Worm (Caenorhabditis elegans) whole organism, early embryonic: ENCODE data around the gene cdk-5.

ENCODE experiments used
- B0310.2 ChIP-seq: sonication (generic microtip); optimal IDR thresholded peaks from 2 replicates; lab custom pipeline; 2016; ENCODE audit warnings: mild to moderate bottlenecking, missing genetic modification characterization, missing compliant biosample characterization
- F13C5.2 ChIP-seq: sonication (generic microtip); optimal IDR thresholded peaks from 2 replicates; lab custom pipeline; 2017; ENCODE audit warnings: mild to moderate bottlenecking, missing genetic modification characterization, inconsistent platforms, missing compliant biosample characterization
- aly-1 ChIP-seq: sonication (generic microtip); optimal IDR thresholded peaks from 2 replicates; lab custom pipeline; 2016; ENCODE audit warnings: missing genetic modification characterization, missing compliant biosample characterization
- ama-1 ChIP-seq: fragments of 150-350 bp; optimal IDR thresholded peaks from 2 replicates; lab custom pipeline; 2014
- ceh-13 ChIP-seq: fragments of 200-800 bp; sonication (Bioruptor generic); optimal IDR thresholded peaks from 2 replicates; lab custom pipeline; 2018; ENCODE audit warnings: mild to moderate bottlenecking, missing genetic modification characterization, missing compliant biosample characterization
- ceh-36 ChIP-seq: sonication (generic microtip); optimal IDR thresholded peaks from 2 replicates; lab custom pipeline; 2016; ENCODE audit warnings: missing genetic modification characterization, inconsistent platforms, missing compliant biosample characterization
- ets-7 ChIP-seq: sonication (generic microtip); optimal IDR thresholded peaks from 2 replicates; lab custom pipeline; 2016; ENCODE audit warnings: missing genotype, missing genetic modification characterization, missing compliant biosample characterization
- flt-1 ChIP-seq: fragments of 200-800 bp; sonication (Bioruptor generic); IDR thresholded peaks from 2 replicates; pipeline ENCODE4 v1.3.6; 2022; ENCODE audit warnings: missing genetic modification characterization, missing compliant biosample characterization
- hmbx-1 ChIP-seq: sonication (generic microtip); optimal IDR thresholded peaks from 2 replicates; lab custom pipeline; 2016; ENCODE audit warnings: mild to moderate bottlenecking, missing genetic modification characterization, missing compliant biosample characterization
- hmg-4 ChIP-seq: fragments of 200-800 bp; sonication (Bioruptor generic); optimal IDR thresholded peaks from 2 replicates; lab custom pipeline; 2018; ENCODE audit warnings: mild to moderate bottlenecking, missing genetic modification characterization, missing compliant biosample characterization
- hnd-1 ChIP-seq: sonication (generic microtip); optimal IDR thresholded peaks from 2 replicates; lab custom pipeline; 2016; ENCODE audit warnings: missing genetic modification characterization, missing compliant biosample characterization
- pes-1 ChIP-seq: fragments of 200-800 bp; sonication (Bioruptor generic); IDR thresholded peaks from 2 replicates; pipeline ENCODE4 v1.3.6; 2022; ENCODE audit warnings: missing genetic modification reagents, missing genetic modification characterization, missing compliant biosample characterization
- scrt-1 ChIP-seq: fragments of 200-800 bp; sonication (Bioruptor generic); IDR thresholded peaks from 2 replicates; pipeline ENCODE4 v1.3.6; 2022; ENCODE audit warnings: missing genetic modification characterization, missing compliant biosample characterization
- sea-1 ChIP-seq: fragments of 200-800 bp; sonication (Bioruptor generic); conservative IDR thresholded peaks from 2 replicates; pipeline ENCODE4 v1.3.6; 2022; ENCODE audit warnings: missing genetic modification characterization, missing compliant biosample characterization
- tbx-11 ChIP-seq: fragments of 200-800 bp; sonication (Bioruptor generic); IDR thresholded peaks from 2 replicates; pipeline ENCODE4 v1.3.6; 2022; ENCODE audit warnings: missing genetic modification characterization, missing compliant biosample characterization
- tbx-37 ChIP-seq: fragments of 200-800 bp; sonication (Bioruptor generic); conservative IDR thresholded peaks from 2 replicates; pipeline ENCODE4 v1.3.6; 2022; ENCODE audit warnings: missing genetic modification reagents, missing genetic modification characterization, missing compliant biosample characterization
- tra-4 ChIP-seq: sonication (generic microtip); optimal IDR thresholded peaks from 2 replicates; lab custom pipeline; 2017; ENCODE audit warnings: missing genetic modification characterization, missing compliant biosample characterization

Gene cdk-5

DNA sequence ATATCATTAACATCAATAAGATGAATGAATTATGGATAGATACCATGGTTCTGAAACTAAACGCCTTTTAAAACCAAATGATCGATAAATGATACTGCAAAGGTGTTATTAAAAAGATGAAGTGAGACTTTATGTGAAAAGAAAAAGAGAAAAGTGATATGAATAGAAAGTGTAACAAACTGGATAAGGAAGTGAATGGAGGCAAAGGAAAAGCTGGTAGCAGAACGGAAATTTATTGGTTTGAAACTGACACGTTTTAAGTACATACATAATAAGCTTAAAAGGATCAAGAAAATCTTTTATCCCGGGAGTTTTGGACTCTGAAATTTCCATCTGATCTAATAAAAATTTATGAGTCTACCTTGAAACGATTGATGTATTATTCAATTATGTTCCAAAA is 36.5 kb downstream of the cdk-5 start, which contains the start of gene bli-5:
TSS of gene bli-5 (minus strand) at position 101 of the 400 bp plus-strand sequence.
- TF ChIP-seq F13C5.2 (tag; lab: Kevin White, UChicago) (no peak), hmbx-1 (tag; lab: Kevin White, UChicago) (no peak), scrt-1 (GFP tag; lab: Robert Waterston, UW) (no peak), aly-1 (tag; lab: Kevin White, UChicago) (no peak), hmg-4 (GFP tag; lab: Kevin White, UChicago) (no peak), ama-1 (no peak), ets-7 (tag; lab: Kevin White, UChicago) (no peak), B0310.2 (tag; lab: Kevin White, UChicago) (no peak), pes-1 (GFP tag; lab: Robert Waterston, UW) (no peak), ceh-36 (tag; lab: Kevin White, UChicago) (no peak), tra-4 (tag; lab: Kevin White, UChicago) (no peak), ceh-13 (GFP tag; lab: Kevin White, UChicago) (no peak), tbx-11 (GFP tag; lab: Robert Waterston, UW) (no peak), sea-1 (GFP tag; lab: Robert Waterston, UW) (no peak)

DNA sequence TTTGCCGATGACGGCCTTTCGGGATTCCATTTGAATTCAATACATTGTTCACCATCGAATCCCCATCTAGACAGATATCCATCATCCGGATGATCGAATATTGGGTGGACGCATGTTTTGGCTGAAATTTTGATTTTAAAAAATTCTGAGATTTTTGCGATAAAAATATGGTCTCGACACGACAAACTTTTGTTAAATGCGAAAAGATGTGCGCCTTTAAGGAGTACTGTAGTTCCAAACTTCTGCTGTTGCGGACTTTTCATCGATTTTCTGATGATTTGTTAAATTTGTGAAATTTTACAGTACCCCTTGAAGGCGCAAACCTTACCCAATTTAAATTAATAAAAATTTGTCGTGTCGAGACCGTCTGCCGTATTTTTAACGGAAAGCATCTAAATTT is 38.3 kb downstream of the cdk-5 start:
- TF ChIP-seq ceh-36 (tag; lab: Kevin White, UChicago), result no peak
- TF ChIP-seq flt-1 (GFP tag; lab: Robert Waterston, UW), result no peak
- TF ChIP-seq hmbx-1 (tag; lab: Kevin White, UChicago), result no peak
- no peak for TF ChIP-seq tbx-37 (GFP tag; lab: Robert Waterston, UW)
- TF ChIP-seq aly-1 (tag; lab: Kevin White, UChicago), result no peak
- no peak for TF ChIP-seq hnd-1
- no peak for TF ChIP-seq tbx-11 (GFP tag; lab: Robert Waterston, UW)
- TF ChIP-seq F13C5.2 (tag; lab: Kevin White, UChicago), result no peak
- TF ChIP-seq pes-1 (GFP tag; lab: Robert Waterston, UW), result no peak
- no peak for TF ChIP-seq scrt-1 (GFP tag; lab: Robert Waterston, UW)
- no peak for TF ChIP-seq ets-7 (tag; lab: Kevin White, UChicago)
- no peak for TF ChIP-seq sea-1 (GFP tag; lab: Robert Waterston, UW)
- TF ChIP-seq hmg-4 (GFP tag; lab: Kevin White, UChicago), result no peak
- TF ChIP-seq B0310.2 (tag; lab: Kevin White, UChicago), result no peak
- TF ChIP-seq ceh-13 (GFP tag; lab: Kevin White, UChicago), result no peak
- TF ChIP-seq ama-1, result no peak
- TF ChIP-seq tra-4 (tag; lab: Kevin White, UChicago), result no peak

DNA sequence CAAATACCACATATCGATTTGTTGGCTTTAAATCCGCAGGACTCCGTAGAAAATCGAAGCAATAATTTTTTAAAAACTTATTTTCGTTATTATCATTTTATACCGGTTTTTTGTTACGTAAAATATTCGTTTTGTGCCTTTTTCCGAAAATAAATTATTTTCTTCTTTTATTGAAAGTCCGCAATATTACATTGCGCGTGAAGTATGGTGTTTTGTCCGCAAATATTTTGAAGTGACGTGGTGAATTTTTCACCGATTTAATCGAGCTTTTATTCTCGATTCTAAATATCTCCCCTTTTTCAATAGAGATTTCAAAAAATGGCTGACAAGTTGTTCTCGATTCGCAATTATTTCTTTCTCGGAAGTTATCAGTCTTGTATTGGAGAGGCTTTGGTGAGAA is 40.1 kb downstream of the cdk-5 start, which contains the start of gene cope-1:
TSS of gene cope-1 (plus strand) at position 229 of the 400 bp plus-strand sequence.
- TF ChIP-seq tbx-37 (GFP tag; lab: Robert Waterston, UW), result no peak
- no peak for TF ChIP-seq tbx-11 (GFP tag; lab: Robert Waterston, UW)
- TF ChIP-seq flt-1 (GFP tag; lab: Robert Waterston, UW), result no peak
- TF ChIP-seq B0310.2 (tag; lab: Kevin White, UChicago), result no peak
- TF ChIP-seq scrt-1 (GFP tag; lab: Robert Waterston, UW), result no peak
- no peak for TF ChIP-seq ama-1
- no peak for TF ChIP-seq ceh-36 (tag; lab: Kevin White, UChicago)
- no peak for TF ChIP-seq F13C5.2 (tag; lab: Kevin White, UChicago)
- TF ChIP-seq ets-7 (tag; lab: Kevin White, UChicago), result no peak
- TF ChIP-seq hnd-1, result no peak
- no peak for TF ChIP-seq aly-1 (tag; lab: Kevin White, UChicago)
- TF ChIP-seq pes-1 (GFP tag; lab: Robert Waterston, UW), result no peak
- no peak for TF ChIP-seq sea-1 (GFP tag; lab: Robert Waterston, UW)
- TF ChIP-seq hmbx-1 (tag; lab: Kevin White, UChicago), result no peak
- TF ChIP-seq hmg-4 (GFP tag; lab: Kevin White, UChicago), result no peak
- no peak for TF ChIP-seq tra-4 (tag; lab: Kevin White, UChicago)

DNA sequence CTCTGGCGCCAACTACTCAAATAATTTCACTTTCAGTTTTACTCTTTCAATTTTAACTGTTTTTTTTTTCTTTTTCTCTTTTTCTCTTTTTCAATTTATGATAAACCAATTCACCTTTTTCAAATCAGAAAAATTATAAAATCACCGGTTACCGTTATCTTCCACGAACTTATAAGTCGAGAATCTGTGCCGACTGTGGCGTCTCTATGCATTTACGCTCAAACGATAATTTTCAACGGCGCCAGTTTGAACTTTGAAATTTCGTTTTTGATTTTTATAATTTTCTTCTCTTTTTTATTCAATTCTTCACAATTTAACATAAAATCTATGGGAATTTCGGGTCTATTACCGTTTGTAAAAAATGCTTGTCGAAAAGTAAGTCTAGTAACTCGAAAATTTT is 42.7 kb downstream of the cdk-5 start, which contains the start of gene exo-1:
TSS of gene exo-1 (plus strand) at position 101 of the 400 bp plus-strand sequence.
- no peak for TF ChIP-seq hmbx-1 (tag; lab: Kevin White, UChicago)
- no peak for TF ChIP-seq ceh-13 (GFP tag; lab: Kevin White, UChicago)
- TF ChIP-seq tbx-37 (GFP tag; lab: Robert Waterston, UW), result no peak
- no peak for TF ChIP-seq aly-1 (tag; lab: Kevin White, UChicago)
- TF ChIP-seq ets-7 (tag; lab: Kevin White, UChicago), result no peak
- no peak for TF ChIP-seq scrt-1 (GFP tag; lab: Robert Waterston, UW)
- no peak for TF ChIP-seq tra-4 (tag; lab: Kevin White, UChicago)
- TF ChIP-seq pes-1 (GFP tag; lab: Robert Waterston, UW), result no peak
- no peak for TF ChIP-seq F13C5.2 (tag; lab: Kevin White, UChicago)
- TF ChIP-seq tbx-11 (GFP tag; lab: Robert Waterston, UW), result no peak
- TF ChIP-seq hnd-1, result no peak
- TF ChIP-seq flt-1 (GFP tag; lab: Robert Waterston, UW), result no peak
- no peak for TF ChIP-seq sea-1 (GFP tag; lab: Robert Waterston, UW)

DNA sequence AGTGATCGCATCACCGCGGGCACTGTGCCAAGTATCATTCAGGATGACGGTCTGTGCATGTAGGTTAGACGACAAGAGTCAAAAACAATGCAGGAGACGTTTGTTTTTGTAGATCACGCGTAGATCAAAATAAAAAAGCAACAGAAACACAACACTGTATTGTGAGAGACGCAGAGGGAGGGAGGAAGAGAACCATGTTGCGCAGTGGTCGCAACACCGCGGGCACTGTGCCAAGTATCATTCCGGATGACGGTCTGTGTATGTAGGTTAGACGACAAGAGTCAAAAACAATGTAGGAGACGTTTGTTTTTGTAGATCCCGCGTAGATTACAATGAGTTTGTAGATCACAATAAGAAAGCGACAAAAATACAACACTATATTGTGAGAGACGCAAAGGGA is 47.2 kb downstream of the cdk-5 start:
- TF ChIP-seq hmg-4 (GFP tag; lab: Kevin White, UChicago) (no peak), pes-1 (GFP tag; lab: Robert Waterston, UW) (no peak), B0310.2 (tag; lab: Kevin White, UChicago) (no peak), scrt-1 (GFP tag; lab: Robert Waterston, UW) (no peak), ceh-13 (GFP tag; lab: Kevin White, UChicago) (no peak), ceh-36 (tag; lab: Kevin White, UChicago) (no peak), hnd-1 (no peak), tbx-11 (GFP tag; lab: Robert Waterston, UW) (no peak), F13C5.2 (tag; lab: Kevin White, UChicago) (no peak), aly-1 (tag; lab: Kevin White, UChicago) (no peak), flt-1 (GFP tag; lab: Robert Waterston, UW) (no peak), hmbx-1 (tag; lab: Kevin White, UChicago) (no peak)
